Fruit fly (Drosophila melanogaster) Kc167 (cell line): ENCODE measurements around the gene RpS29.

Source experiments
- Myc ChIP-seq: fragments of >200 bp; optimal IDR thresholded peaks from 2 replicates; lab custom pipeline; 2017; ENCODE audit warnings: missing external identifiers
- psq ChIP-seq: fragments of >200 bp; optimal IDR thresholded peaks from 2 replicates; lab custom pipeline; 2017; ENCODE audit warnings: missing external identifiers
- ttk ChIP-seq: sonication (Bioruptor generic); optimal IDR thresholded peaks from 2 replicates; lab custom pipeline; 2017; ENCODE audit warnings: missing external identifiers

dm6 chr3R:9823723-9824122 is 45.9 kb downstream of the RpS29 start, which contains the start of gene CG34302:
- no peak for TF ChIP-seq ttk (lab: Kevin White, UChicago)
- TF ChIP-seq Myc (lab: Kevin White, UChicago): no peak
- TF ChIP-seq psq (lab: Kevin White, UChicago): no peak
